Worm (Caenorhabditis elegans) whole organism, young adult: Measurements from ENCODE around the gene Y17G7B.18.

Experiments
- lir-1 ChIP-seq: fragments of 200-800 bp; sonication (Bioruptor generic); conservative IDR thresholded peaks from 2 replicates; pipeline ENCODE4 v1.3.6; 2022; ENCODE audit warnings: missing genetic modification reagents, missing genetic modification characterization, missing compliant biosample characterization
- nhr-179 ChIP-seq: sonication (generic microtip); optimal IDR thresholded peaks from 2 replicates; lab custom pipeline; 2016; ENCODE audit warnings: mild to moderate bottlenecking, missing genetic modification characterization, missing compliant biosample characterization
- unc-62 ChIP-seq: fragments of 150-350 bp; optimal IDR thresholded peaks from 2 replicates; lab custom pipeline; 2014; ENCODE audit warnings: missing biosample characterization, missing genetic modification reagents, missing genetic modification characterization

- TF ChIP-seq unc-62 (GFP tag; lab: Kevin White, UChicago): no peak
- no peak for TF ChIP-seq lir-1 (GFP tag; lab: Robert Waterston, UW)
- no peak for TF ChIP-seq nhr-179
Observed at ce11 chrII:12054558-12054957, 53.1 kb downstream of the Y17G7B.18 start.
